Fruit fly (Drosophila melanogaster): ENCODE results near the gene Pomp.

Gene Pomp

dm6 chr2L:20811039-20811652 is 23.7 kb downstream of the Pomp start (continued):
- TF ChIP-seq CG10543 (GFP tag; optimal IDR thresholded peaks at IDR 0.05) = peak; percentile 31
- TF ChIP-seq CG1529 (GFP tag; optimal IDR thresholded peaks at IDR 0.05) = peak; percentile 19
- no peak for TF ChIP-seq sug (tag; optimal IDR thresholded peaks at IDR 0.05)
- peak; percentile 26; the same call in 1 of the 2 replicates for TF ChIP-seq seq (GFP tag; IDR thresholded peaks at IDR 0.05)
- TF ChIP-seq Gsc (GFP tag; IDR thresholded peaks at IDR 0.05) = no peak
- TF ChIP-seq CG7556 (GFP tag; optimal IDR thresholded peaks at IDR 0.05) = peak; percentile 37
- TF ChIP-seq CG4424 (GFP tag; optimal IDR thresholded peaks at IDR 0.05) = peak; percentile 23
- peak in 1 of 2 experiments; percentile 18 for TF ChIP-seq dpn (GFP tag; optimal IDR thresholded peaks at IDR 0.05)
- no peak for TF ChIP-seq gro (GFP tag; optimal IDR thresholded peaks at IDR 0.05)
- TF ChIP-seq CG14014 (GFP tag; IDR thresholded peaks at IDR 0.05) = 0 out of 2 replicates have a peak, but pooled peaks have one; percentile 32
- TF ChIP-seq kni (GFP tag; optimal IDR thresholded peaks at IDR 0.05) = peak; percentile 55
- peak; percentile 29 for TF ChIP-seq CG10979 (tag; optimal IDR thresholded peaks at IDR 0.05)
- TF ChIP-seq wek (GFP tag; optimal IDR thresholded peaks at IDR 0.05) = peak; percentile 45
- peak; percentile 60; the same call in 1 of the 2 replicates for TF ChIP-seq CG11696 (GFP tag; IDR thresholded peaks at IDR 0.05)
- TF ChIP-seq CG17361 (GFP tag; IDR thresholded peaks at IDR 0.05) = peak; percentile 64; the same call in 1 of the 3 replicates
- no peak for TF ChIP-seq HLH54F (GFP tag; optimal IDR thresholded peaks at IDR 0.05)
- peak; percentile 58 for TF ChIP-seq unpg (GFP tag; optimal IDR thresholded peaks at IDR 0.05)
- no peak for TF ChIP-seq MESR4 (GFP tag; optimal IDR thresholded peaks at IDR 0.05)
- peak; percentile 54; the same call in 1 of the 2 replicates for TF ChIP-seq ap (GFP tag; IDR thresholded peaks at IDR 0.05)
- TF ChIP-seq CG12769 (tag; optimal IDR thresholded peaks at IDR 0.05) = peak; percentile 19
- TF ChIP-seq Awh (GFP tag; IDR thresholded peaks at IDR 0.05) = peak; percentile 57; the same call in 1 of the 2 replicates

dm6 chr2L:20812283-20813189 is 25.1 kb downstream of the Pomp start:
- TF ChIP-seq CG11696 (GFP tag; IDR thresholded peaks at IDR 0.05) (0 out of 2 replicates have a peak, but pooled peaks have one; percentile 11), chinmo (GFP tag; IDR thresholded peaks at IDR 0.05; ENCODE audit: partially characterized antibody) (0 out of 4 replicates have a peak, but pooled peaks have one; percentile 52), nom (GFP tag; optimal IDR thresholded peaks at IDR 0.05) (peak; percentile 78), sens (GFP tag) (peak; percentile 25), trh (GFP tag; optimal IDR thresholded peaks at IDR 0.05) (no peak), kay (GFP tag; optimal IDR thresholded peaks at IDR 0.05) (no peak), CG8290 (GFP tag; optimal IDR thresholded peaks at IDR 0.05) (no peak), CG8290 (tag; optimal IDR thresholded peaks at IDR 0.05) (peak in 1 of 2 experiments; percentile 30), Ada2b (GFP tag; IDR thresholded peaks at IDR 0.05) (0 out of 2 replicates have a peak, but pooled peaks have one; percentile 20), grn (GFP tag; optimal IDR thresholded peaks at IDR 0.05) (peak; percentile 2), sd (tag; optimal IDR thresholded peaks at IDR 0.05) (peak; percentile 14), Med (GFP tag) (peak; percentile 42)

- TF ChIP-seq tll (GFP tag; optimal IDR thresholded peaks at IDR 0.05) (no peak), kay (GFP tag; optimal IDR thresholded peaks at IDR 0.05) (no peak), Gsc (GFP tag; IDR thresholded peaks at IDR 0.05) (no peak), B-H2 (GFP tag; optimal IDR thresholded peaks at IDR 0.05) (no peak), wek (GFP tag; optimal IDR thresholded peaks at IDR 0.05) (no peak), CG11696 (GFP tag; IDR thresholded peaks at IDR 0.05) (no peak), YL-1 (GFP tag; optimal IDR thresholded peaks at IDR 0.05) (no peak), tup (GFP tag; optimal IDR thresholded peaks at IDR 0.05) (no peak), abd-A (tag; optimal IDR thresholded peaks at IDR 0.05) (no peak), CG5953 (GFP tag; IDR thresholded peaks at IDR 0.05) (no peak), CG10431 (GFP tag; optimal IDR thresholded peaks at IDR 0.05) (no peak), CG6854 (GFP tag; optimal IDR thresholded peaks at IDR 0.05) (no peak), C15 (GFP tag; IDR thresholded peaks at IDR 0.05) (no peak), CG3995 (GFP tag; optimal IDR thresholded peaks at IDR 0.05) (no peak), vfl (GFP tag; optimal IDR thresholded peaks at IDR 0.05) (no peak), Six4 (GFP tag; optimal IDR thresholded peaks at IDR 0.05) (no peak)
These were observed 28.7 kb downstream of the Pomp start, which contains the start of gene CG33322 for dm6 chr2L:20816140-20816539. Gene CG33322 (minus strand): TSS chr2L:20816240.
